Fruit fly (Drosophila melanogaster) whole organism, embryonic: ENCODE data around the gene CG12581.
A peak's percentile ranks its signal among the peaks of the same experiment; 100 is the strongest.

Experiments
- CG10209 ChIP-seq: fragments of 200-800 bp; sonication (Bioruptor generic); optimal IDR thresholded peaks from 3 replicates; lab custom pipeline; 2017; ENCODE audit warnings: missing biosample characterization, mild to moderate bottlenecking, missing genetic modification characterization, missing genetic modification reagents
- CG10267 ChIP-seq: fragments of 200-800 bp; sonication (Bioruptor generic); optimal IDR thresholded peaks from 2 replicates; lab custom pipeline; 2018; ENCODE audit warnings: missing biosample characterization, mild to moderate bottlenecking, missing genetic modification characterization, moderate library complexity
- CG10431 ChIP-seq: fragments of 200-800 bp; sonication (Bioruptor generic); optimal IDR thresholded peaks from 3 replicates; lab custom pipeline; 2018; ENCODE audit warnings: missing biosample characterization, mild to moderate bottlenecking, missing genetic modification characterization
- CG10543 ChIP-seq: fragments of 200-800 bp; sonication (Bioruptor generic); optimal IDR thresholded peaks from 3 replicates; lab custom pipeline; 2017; ENCODE audit warnings: missing biosample characterization, mild to moderate bottlenecking, missing genetic modification characterization, moderate library complexity
- CG12391 ChIP-seq: fragments of 200-800 bp; sonication (Bioruptor generic); optimal IDR thresholded peaks from 3 replicates; lab custom pipeline; 2018; ENCODE audit warnings: missing biosample characterization, mild to moderate bottlenecking, missing genetic modification characterization, moderate library complexity
- CG15073 ChIP-seq: fragments of 200-800 bp; sonication (Bioruptor generic); optimal IDR thresholded peaks from 2 replicates; lab custom pipeline; 2016; ENCODE audit warnings: missing biosample characterization, missing genetic modification characterization
- CG15479 ChIP-seq: fragments of 200-800 bp; sonication (Bioruptor generic); optimal IDR thresholded peaks from 3 replicates; lab custom pipeline; 2019; ENCODE audit warnings: missing biosample characterization, mild to moderate bottlenecking, missing genetic modification characterization, moderate library complexity
- CG17802 ChIP-seq: fragments of 200-800 bp; sonication (Bioruptor generic); optimal IDR thresholded peaks from 2 replicates; lab custom pipeline; 2018; ENCODE audit warnings: missing biosample characterization, mild to moderate bottlenecking, missing genetic modification characterization, moderate library complexity
- CG1792 ChIP-seq: fragments of 200-800 bp; sonication (Bioruptor generic); optimal IDR thresholded peaks from 2 replicates; lab custom pipeline; 2016; ENCODE audit warnings: missing biosample characterization, missing genetic modification characterization
- CG2116 ChIP-seq: fragments of 200-800 bp; sonication (Bioruptor generic); optimal IDR thresholded peaks from 3 replicates; lab custom pipeline; 2018; ENCODE audit warnings: missing biosample characterization, mild to moderate bottlenecking, missing genetic modification characterization
- CG2202 ChIP-seq: fragments of 200-800 bp; sonication (Bioruptor generic); optimal IDR thresholded peaks from 2 replicates; lab custom pipeline; 2018; ENCODE audit warnings: missing biosample characterization, mild to moderate bottlenecking, missing genetic modification characterization
- CG2889 ChIP-seq: fragments of 200-800 bp; sonication (Bioruptor generic); IDR thresholded peaks from 3 replicates; pipeline ENCODE4 v1.3.6; 2022; ENCODE audit warnings: missing biosample characterization, missing genetic modification characterization
- CG34376 ChIP-seq: fragments of 200-800 bp; sonication (Bioruptor generic); optimal IDR thresholded peaks from 2 replicates; lab custom pipeline; 2018; ENCODE audit warnings: missing biosample characterization, mild to moderate bottlenecking, missing genetic modification characterization
- CG4404 ChIP-seq: fragments of 200-800 bp; sonication (Bioruptor generic); IDR thresholded peaks from 2 replicates; pipeline ENCODE4 v1.3.6; 2022; ENCODE audit warnings: missing biosample characterization, missing genetic modification characterization
- CHES-1-like ChIP-seq: fragments of 200-800 bp; sonication (Bioruptor generic); optimal IDR thresholded peaks from 2 replicates; lab custom pipeline; 2016; ENCODE audit warnings: missing biosample characterization, missing genetic modification characterization
- D ChIP-seq, 2 experiments: fragments of 200-800 bp in 1 of 2; fragments of >200 bp in 1 of 2; sonication (Bioruptor generic) in 1 of 2; optimal IDR thresholded peaks; 2 replicates in 1 of 2; 3 replicates in 1 of 2; lab custom pipeline; 2017; ENCODE audit warnings: mild to moderate bottlenecking in 1 of 2, missing biosample characterization in 1 of 2, missing genetic modification characterization in 1 of 2, missing genetic modification reagents in 1 of 2
- D19B ChIP-seq: fragments of 200-800 bp; sonication (Bioruptor generic); optimal IDR thresholded peaks from 2 replicates; lab custom pipeline; 2017; ENCODE audit warnings: missing biosample characterization, mild to moderate bottlenecking, missing genetic modification characterization
- Dip3 ChIP-seq: fragments of 200-800 bp; sonication (Bioruptor generic); optimal IDR thresholded peaks from 3 replicates; lab custom pipeline; 2016; ENCODE audit warnings: missing biosample characterization, missing genetic modification characterization
- H2.0 ChIP-seq: fragments of 200-800 bp; sonication (Bioruptor generic); IDR thresholded peaks from 2 replicates; pipeline ENCODE4 v1.3.6; 2022; ENCODE audit warnings: missing biosample characterization, missing genetic modification characterization
- HHEX ChIP-seq: fragments of 200-800 bp; sonication (Bioruptor generic); optimal IDR thresholded peaks from 3 replicates; lab custom pipeline; 2017; ENCODE audit warnings: missing biosample characterization, mild to moderate bottlenecking, missing genetic modification characterization, missing genetic modification reagents
- Lhr ChIP-seq: fragments of 200-800 bp; sonication (Bioruptor generic); optimal IDR thresholded peaks from 3 replicates; lab custom pipeline; 2017; ENCODE audit warnings: mild to moderate bottlenecking, missing biosample characterization, missing genetic modification reagents, missing genetic modification characterization
- Myb ChIP-seq: fragments of 200-800 bp; sonication (Bioruptor generic); optimal IDR thresholded peaks from 2 replicates; lab custom pipeline; 2016; ENCODE audit warnings: missing biosample characterization, missing genetic modification characterization
- NfI ChIP-seq: fragments of 200-800 bp; sonication (Bioruptor generic); optimal IDR thresholded peaks from 3 replicates; lab custom pipeline; 2018; ENCODE audit warnings: missing biosample characterization, mild to moderate bottlenecking, missing genetic modification characterization, moderate library complexity
- Optix ChIP-seq: fragments of 200-800 bp; sonication (Bioruptor generic); IDR thresholded peaks from 3 replicates; pipeline ENCODE4 v1.3.6; 2022; ENCODE audit warnings: missing biosample characterization, missing genetic modification characterization
- Ptx1 ChIP-seq: fragments of 200-800 bp; sonication (Bioruptor generic); IDR thresholded peaks from 2 replicates; pipeline ENCODE4 v1.3.6; 2022; ENCODE audit warnings: missing biosample characterization, missing genetic modification characterization
- Sox100B ChIP-seq: fragments of 200-800 bp; sonication (Bioruptor generic); optimal IDR thresholded peaks from 3 replicates; lab custom pipeline; 2018; ENCODE audit warnings: missing biosample characterization, mild to moderate bottlenecking, missing genetic modification characterization
- Sry-δ ChIP-seq: fragments of 200-800 bp; sonication (Bioruptor generic); optimal IDR thresholded peaks from 2 replicates; lab custom pipeline; 2016; ENCODE audit warnings: missing biosample characterization, missing genetic modification characterization
- TFAM ChIP-seq: fragments of 200-800 bp; sonication (Bioruptor generic); optimal IDR thresholded peaks from 2 replicates; lab custom pipeline; 2017; ENCODE audit warnings: missing biosample characterization, missing genetic modification characterization, inconsistent platforms
- ac ChIP-seq: fragments of 200-800 bp; sonication (Bioruptor generic); optimal IDR thresholded peaks from 3 replicates; lab custom pipeline; 2017; ENCODE audit warnings: missing biosample characterization, mild to moderate bottlenecking, missing genetic modification characterization
- bab2 ChIP-seq: fragments of 200-800 bp; sonication (Bioruptor generic); optimal IDR thresholded peaks from 2 replicates; lab custom pipeline; 2016; ENCODE audit warnings: missing biosample characterization, missing genetic modification characterization
- caup ChIP-seq: fragments of 200-800 bp; sonication (Bioruptor generic); optimal IDR thresholded peaks from 3 replicates; lab custom pipeline; 2017; ENCODE audit warnings: missing biosample characterization, mild to moderate bottlenecking, missing genetic modification characterization, moderate library complexity; ENCODE audit not compliant: severe bottlenecking
- chif ChIP-seq, 2 experiments: fragments of 200-800 bp; sonication (Bioruptor generic); optimal IDR thresholded peaks; 3 replicates each; lab custom pipeline; 2016; ENCODE audit warnings: missing biosample characterization in 2 of 2, missing genetic modification characterization in 2 of 2
- crc ChIP-seq: fragments of 200-800 bp; sonication (Bioruptor generic); optimal IDR thresholded peaks from 2 replicates; lab custom pipeline; 2016; ENCODE audit warnings: missing biosample characterization, missing genetic modification characterization
- danr ChIP-seq: fragments of 200-800 bp; sonication (Bioruptor generic); IDR thresholded peaks from 2 replicates; pipeline ENCODE4 v1.3.6; 2022; ENCODE audit warnings: missing biosample characterization, missing genetic modification characterization
- dpn ChIP-seq, 2 experiments: fragments of 200-800 bp; sonication (Bioruptor generic); optimal IDR thresholded peaks; 3 replicates each; lab custom pipeline; 2016; ENCODE audit warnings: missing biosample characterization in 2 of 2, missing genetic modification characterization in 2 of 2
- eyg ChIP-seq: fragments of 200-800 bp; sonication (Bioruptor generic); optimal IDR thresholded peaks from 3 replicates; lab custom pipeline; 2016; ENCODE audit warnings: missing biosample characterization, missing genetic modification characterization
- fd3F ChIP-seq: fragments of 200-800 bp; sonication (Bioruptor generic); optimal IDR thresholded peaks from 2 replicates; lab custom pipeline; 2018; ENCODE audit warnings: missing biosample characterization, mild to moderate bottlenecking, missing genetic modification characterization, moderate library complexity
- fd96Cb ChIP-seq: fragments of 200-800 bp; sonication (Bioruptor generic); optimal IDR thresholded peaks from 2 replicates; lab custom pipeline; 2018; ENCODE audit warnings: missing biosample characterization, mild to moderate bottlenecking, missing genetic modification characterization, moderate library complexity
- gfzf ChIP-seq: fragments of 200-800 bp; sonication (Bioruptor generic); optimal IDR thresholded peaks from 2 replicates; lab custom pipeline; 2016; ENCODE audit warnings: missing biosample characterization, mild to moderate bottlenecking, missing genetic modification characterization, moderate library complexity
- kay ChIP-seq: fragments of 200-800 bp; sonication (Bioruptor generic); optimal IDR thresholded peaks from 2 replicates; lab custom pipeline; 2016; ENCODE audit warnings: missing biosample characterization, missing genetic modification characterization
- ken ChIP-seq: fragments of 200-800 bp; sonication (Bioruptor generic); IDR thresholded peaks from 3 replicates; pipeline ENCODE4 v1.3.6; 2022; ENCODE audit warnings: missing biosample characterization, missing genetic modification characterization
- lab ChIP-seq: fragments of 200-800 bp; sonication (Bioruptor generic); optimal IDR thresholded peaks from 3 replicates; lab custom pipeline; 2017; ENCODE audit warnings: missing biosample characterization, missing genetic modification characterization, mild to moderate bottlenecking, moderate library complexity, missing genetic modification reagents
- odd ChIP-seq: fragments of 200-800 bp; sonication (Bioruptor generic); optimal IDR thresholded peaks from 2 replicates; lab custom pipeline; 2017; ENCODE audit warnings: missing biosample characterization, mild to moderate bottlenecking, missing genetic modification characterization
- p53 ChIP-seq: fragments of 200-800 bp; sonication (Bioruptor generic); optimal IDR thresholded peaks from 2 replicates; lab custom pipeline; 2016; ENCODE audit warnings: missing biosample characterization, missing genetic modification characterization
- phol ChIP-seq: fragments of 200-800 bp; sonication (Bioruptor generic); optimal IDR thresholded peaks from 3 replicates; lab custom pipeline; 2018; ENCODE audit warnings: missing biosample characterization, mild to moderate bottlenecking, missing genetic modification characterization, moderate library complexity
- tgo ChIP-seq: fragments of 200-800 bp; sonication (Bioruptor generic); IDR thresholded peaks from 3 replicates; pipeline ENCODE4 v1.3.6; 2022; ENCODE audit warnings: missing biosample characterization, missing genetic modification characterization
- tna ChIP-seq: fragments of 200-800 bp; sonication (Bioruptor generic); IDR thresholded peaks from 2 replicates; pipeline ENCODE4 v1.3.6; 2022; ENCODE audit warnings: missing biosample characterization, missing genetic modification characterization; ENCODE audit not compliant: partially characterized antibody
- zfh1 ChIP-seq: fragments of 200-800 bp; sonication (Bioruptor generic); IDR thresholded peaks from 3 replicates; pipeline ENCODE4 v1.3.6; 2022; ENCODE audit warnings: missing biosample characterization, missing genetic modification characterization

CG12581 gene

dm6 chr3R:4229137-4229764, 54.8 kb downstream of the CG12581 start, which contains the start of gene DhpD (continued):
- TF ChIP-seq D (optimal IDR thresholded peaks at IDR 0.05; lab: Kevin White, UChicago) (no peak), D (GFP tag; optimal IDR thresholded peaks at IDR 0.05; lab: Kevin White, UChicago) (peak; percentile 39), danr (GFP tag; lab: Robert Waterston, UW) (0 out of 2 replicates have a peak, but pooled peaks have one; percentile 32), CG4404 (GFP tag; lab: Robert Waterston, UW) (peak; percentile 53; the same call in 1 of the 2 replicates), eyg (GFP tag; lab: Kevin White, UChicago) (no peak), CG10209 (peak; percentile 69), CG12391 (peak; percentile 65), HHEX (peak; percentile 62), zfh1 (peak; percentile 84; the same call in 2 of the 3 replicates), CG10431 (GFP tag; lab: Kevin White, UChicago) (no peak), bab2 (GFP tag; lab: Kevin White, UChicago) (peak; percentile 65), CG10543 (GFP tag; lab: Kevin White, UChicago) (peak; percentile 53), CG15479 (GFP tag; lab: Kevin White, UChicago) (no peak), Dip3 (peak; percentile 73), CG2116 (GFP tag; lab: Kevin White, UChicago) (no peak), CG34376 (peak; percentile 56), Optix (GFP tag; lab: Robert Waterston, UW) (no peak), crc (no peak), ken (GFP tag; lab: Robert Waterston, UW) (peak; percentile 81), Lhr (GFP tag; lab: Kevin White, UChicago) (peak; percentile 4), CG1792 (GFP tag; lab: Kevin White, UChicago) (no peak), CHES-1-like (GFP tag; lab: Kevin White, UChicago) (peak; percentile 45), chif (GFP tag; optimal IDR thresholded peaks at IDR 0.05; lab: Kevin White, UChicago) (peak; percentile 4 to 38), gfzf (GFP tag; lab: Kevin White, UChicago) (no peak), CG15073 (GFP tag; lab: Kevin White, UChicago) (no peak), tna (peak; percentile 95), tgo (GFP tag; lab: Robert Waterston, UW) (peak; percentile 60; the same call in 2 of the 3 replicates), D19B (GFP tag; lab: Kevin White, UChicago) (peak; percentile 63), H2.0 (GFP tag; lab: Robert Waterston, UW) (peak; percentile 25; the same call in 1 of the 2 replicates), CG2202 (tag; lab: Kevin White, UChicago) (no peak), dpn (GFP tag; optimal IDR thresholded peaks at IDR 0.05; lab: Kevin White, UChicago) (peak; percentile 55 to 64), Myb (peak; percentile 37), Sox100B (no peak), p53 (GFP tag; lab: Kevin White, UChicago) (no peak), caup (GFP tag; lab: Kevin White, UChicago) (peak; percentile 79), CG2889 (peak; percentile 24; the same call in 1 of the 3 replicates), Ptx1 (peak; percentile 77), NfI (GFP tag; lab: Kevin White, UChicago) (peak; percentile 71), phol (tag; lab: Kevin White, UChicago) (peak; percentile 81), fd3F (GFP tag; lab: Kevin White, UChicago) (peak; percentile 55), Sry-δ (GFP tag; lab: Kevin White, UChicago) (no peak), lab (GFP tag; lab: Kevin White, UChicago) (peak; percentile 85), TFAM (GFP tag; lab: Kevin White, UChicago) (no peak), ac (no peak), CG17802 (tag; lab: Kevin White, UChicago) (peak; percentile 1), kay (no peak), fd96Cb (peak; percentile 63), CG10267 (tag; lab: Kevin White, UChicago) (peak; percentile 47), odd (GFP tag; lab: Kevin White, UChicago) (no peak)
